Fruit fly (Drosophila melanogaster) whole organism, embryonic: Measurements from ENCODE around the gene CG2157.

Source experiments
- ATbp ChIP-seq: fragments of 200-800 bp; sonication (Bioruptor generic); optimal IDR thresholded peaks from 2 replicates; lab custom pipeline; 2017; ENCODE audit warnings: missing biosample characterization, mild to moderate bottlenecking, missing genetic modification characterization, missing genetic modification reagents
- Bteb2 ChIP-seq: fragments of 200-800 bp; sonication (Bioruptor generic); optimal IDR thresholded peaks from 2 replicates; lab custom pipeline; 2016; ENCODE audit warnings: missing biosample characterization, missing genetic modification characterization
- CG10209 ChIP-seq: fragments of 200-800 bp; sonication (Bioruptor generic); optimal IDR thresholded peaks from 3 replicates; lab custom pipeline; 2017; ENCODE audit warnings: missing biosample characterization, mild to moderate bottlenecking, missing genetic modification characterization, missing genetic modification reagents
- CG10565 ChIP-seq: fragments of 200-800 bp; sonication (Bioruptor generic); optimal IDR thresholded peaks from 3 replicates; lab custom pipeline; 2016; ENCODE audit warnings: missing biosample characterization, mild to moderate bottlenecking, missing genetic modification characterization
- CG12744 ChIP-seq: fragments of 200-800 bp; sonication (Bioruptor generic); optimal IDR thresholded peaks from 2 replicates; lab custom pipeline; 2016; ENCODE audit warnings: missing biosample characterization, missing genetic modification characterization
- CG13624 ChIP-seq: fragments of 200-800 bp; sonication (Bioruptor generic); optimal IDR thresholded peaks from 2 replicates; lab custom pipeline; 2016; ENCODE audit warnings: missing biosample characterization, missing genetic modification characterization
- CG15269 ChIP-seq: fragments of 200-800 bp; sonication (Bioruptor generic); optimal IDR thresholded peaks from 2 replicates; lab custom pipeline; 2018; ENCODE audit warnings: missing biosample characterization, mild to moderate bottlenecking, missing genetic modification characterization, moderate library complexity
- CG15479 ChIP-seq: fragments of 200-800 bp; sonication (Bioruptor generic); optimal IDR thresholded peaks from 3 replicates; lab custom pipeline; 2019; ENCODE audit warnings: missing biosample characterization, mild to moderate bottlenecking, missing genetic modification characterization, moderate library complexity
- CG17612 ChIP-seq: fragments of 200-800 bp; sonication (Bioruptor generic); IDR thresholded peaks from 2 replicates; pipeline ENCODE4 v1.3.6; 2022; ENCODE audit warnings: missing biosample characterization, missing genetic modification characterization
- CG18262 ChIP-seq: fragments of 200-800 bp; optimal IDR thresholded peaks from 3 replicates; lab custom pipeline; 2019; ENCODE audit warnings: missing biosample characterization, mild to moderate bottlenecking, missing genetic modification characterization, moderate library complexity
- CG2129 ChIP-seq: fragments of 200-800 bp; sonication (Bioruptor generic); IDR thresholded peaks from 2 replicates; pipeline ENCODE4 v1.3.6; 2022; ENCODE audit warnings: missing biosample characterization, missing genetic modification characterization; ENCODE audit not compliant: partially characterized antibody
- CG2712 ChIP-seq: fragments of 200-800 bp; optimal IDR thresholded peaks from 3 replicates; lab custom pipeline; 2019; ENCODE audit warnings: missing biosample characterization, mild to moderate bottlenecking, missing genetic modification characterization, moderate library complexity
- CG31224 ChIP-seq: fragments of 200-800 bp; sonication (Bioruptor generic); IDR thresholded peaks from 2 replicates; pipeline ENCODE4 v1.3.6; 2022; ENCODE audit warnings: missing biosample characterization, missing genetic modification characterization
- CG3163 ChIP-seq: fragments of 200-800 bp; sonication (Bioruptor generic); optimal IDR thresholded peaks from 3 replicates; lab custom pipeline; 2016; ENCODE audit warnings: missing biosample characterization, missing genetic modification characterization
- CG3847 ChIP-seq: fragments of 200-800 bp; sonication (Bioruptor generic); IDR thresholded peaks from 2 replicates; pipeline ENCODE4 v1.3.6; 2022; ENCODE audit warnings: missing biosample characterization, missing genetic modification characterization
- CG3995 ChIP-seq: fragments of 200-800 bp; sonication (Bioruptor generic); optimal IDR thresholded peaks from 3 replicates; lab custom pipeline; 2016; ENCODE audit warnings: missing biosample characterization, missing genetic modification characterization
- CG4282 ChIP-seq: fragments of 200-800 bp; sonication (Bioruptor generic); optimal IDR thresholded peaks from 2 replicates; lab custom pipeline; 2016; ENCODE audit warnings: missing biosample characterization, missing genetic modification characterization
- D19A ChIP-seq: fragments of 200-800 bp; optimal IDR thresholded peaks from 3 replicates; lab custom pipeline; 2019; ENCODE audit warnings: missing biosample characterization, mild to moderate bottlenecking, missing genetic modification characterization, moderate library complexity
- Dfd ChIP-seq, 2 experiments: fragments of >200 bp; optimal IDR thresholded peaks; 2 replicates each; lab custom pipeline; 2017; ENCODE audit warnings: missing biosample characterization in 2 of 2, missing genetic modification characterization in 2 of 2
- E2f1 ChIP-seq: fragments of 200-800 bp; sonication (Bioruptor generic); IDR thresholded peaks from 2 replicates; pipeline ENCODE4 v1.3.6; 2022; ENCODE audit warnings: missing biosample characterization, missing genetic modification characterization
- Ets65A ChIP-seq: fragments of 200-800 bp; sonication (Bioruptor generic); peaks from one replicate; lab custom pipeline; 2016; ENCODE audit warnings: missing biosample characterization, missing genetic modification characterization
- HLHmδ ChIP-seq: fragments of 200-800 bp; sonication (Bioruptor generic); optimal IDR thresholded peaks from 2 replicates; lab custom pipeline; 2018; ENCODE audit warnings: missing biosample characterization, mild to moderate bottlenecking, missing genetic modification characterization, moderate library complexity
- Hr78 ChIP-seq, 2 experiments: fragments of 200-800 bp in 1 of 2; fragments of >200 bp in 1 of 2; sonication (Bioruptor generic) in 1 of 2; optimal IDR thresholded peaks; 2 replicates each; lab custom pipeline; 2017 to 2019; ENCODE audit warnings: missing biosample characterization in 2 of 2, missing genetic modification characterization in 2 of 2, mild to moderate bottlenecking in 1 of 2, moderate library complexity in 1 of 2
- Kr ChIP-seq: fragments of 200-800 bp; sonication (Bioruptor generic); optimal IDR thresholded peaks from 2 replicates; lab custom pipeline; 2017; ENCODE audit warnings: missing biosample characterization, mild to moderate bottlenecking, missing genetic modification characterization
- Lim3 ChIP-seq: fragments of 200-800 bp; sonication (Bioruptor generic); IDR thresholded peaks from 2 replicates; pipeline ENCODE4 v1.3.6; 2022; ENCODE audit warnings: missing biosample characterization, missing genetic modification characterization
- abd-A ChIP-seq: fragments of 200-800 bp; sonication (Bioruptor generic); optimal IDR thresholded peaks from 3 replicates; lab custom pipeline; 2019; ENCODE audit warnings: missing biosample characterization, mild to moderate bottlenecking, missing genetic modification characterization, moderate library complexity
- bab2 ChIP-seq: fragments of 200-800 bp; sonication (Bioruptor generic); optimal IDR thresholded peaks from 2 replicates; lab custom pipeline; 2016; ENCODE audit warnings: missing biosample characterization, missing genetic modification characterization
- chm ChIP-seq: fragments of 200-800 bp; sonication (Bioruptor generic); IDR thresholded peaks from 2 replicates; pipeline ENCODE4 v1.3.6; 2022; ENCODE audit warnings: missing biosample characterization, missing genetic modification characterization
- crol ChIP-seq: fragments of 200-800 bp; sonication (Bioruptor generic); IDR thresholded peaks from 2 replicates; pipeline ENCODE4 v1.3.6; 2022; ENCODE audit warnings: missing biosample characterization, missing genetic modification characterization
- dimm ChIP-seq: fragments of 200-800 bp; sonication (Bioruptor generic); IDR thresholded peaks from 2 replicates; pipeline ENCODE4 v1.3.6; 2022; ENCODE audit warnings: missing biosample characterization, missing genetic modification characterization
- dmrt99B ChIP-seq: fragments of 200-800 bp; sonication (Bioruptor generic); optimal IDR thresholded peaks from 2 replicates; lab custom pipeline; 2018; ENCODE audit warnings: missing biosample characterization, mild to moderate bottlenecking, missing genetic modification characterization, moderate library complexity
- dysf ChIP-seq: fragments of 200-800 bp; sonication (Bioruptor generic); IDR thresholded peaks from 3 replicates; pipeline ENCODE4 v1.3.6; 2022; ENCODE audit warnings: missing biosample characterization, missing genetic modification characterization
- ems ChIP-seq: fragments of 200-800 bp; sonication (Bioruptor generic); optimal IDR thresholded peaks from 3 replicates; lab custom pipeline; 2016; ENCODE audit warnings: missing biosample characterization, missing genetic modification characterization
- eyg ChIP-seq: fragments of 200-800 bp; sonication (Bioruptor generic); optimal IDR thresholded peaks from 3 replicates; lab custom pipeline; 2016; ENCODE audit warnings: missing biosample characterization, missing genetic modification characterization
- fd64A ChIP-seq: fragments of 200-800 bp; sonication (Bioruptor generic); optimal IDR thresholded peaks from 3 replicates; lab custom pipeline; 2018; ENCODE audit warnings: missing biosample characterization, mild to moderate bottlenecking, missing genetic modification characterization
- hbn ChIP-seq: fragments of 200-800 bp; sonication (Bioruptor generic); IDR thresholded peaks from 2 replicates; pipeline ENCODE4 v1.3.6; 2022; ENCODE audit warnings: missing biosample characterization, missing genetic modification characterization; ENCODE audit not compliant: partially characterized antibody
- her ChIP-seq: fragments of 200-800 bp; sonication (Bioruptor generic); optimal IDR thresholded peaks from 2 replicates; lab custom pipeline; 2016; ENCODE audit warnings: missing biosample characterization, missing genetic modification characterization
- hkb ChIP-seq, 2 experiments: fragments of 200-800 bp in 1 of 2; fragments of >200 bp in 1 of 2; sonication (Bioruptor generic) in 1 of 2; IDR thresholded peaks in 1 of 2; optimal IDR thresholded peaks in 1 of 2; 2 replicates each; pipeline versions ENCODE4 v1.3.6 to Lab custom; 2017 to 2022; ENCODE audit warnings: missing biosample characterization in 1 of 2, missing genetic modification characterization in 1 of 2
- inv ChIP-seq: fragments of 200-800 bp; sonication (Bioruptor generic); IDR thresholded peaks from 2 replicates; pipeline ENCODE4 v1.3.6; 2022; ENCODE audit warnings: missing biosample characterization, missing genetic modification characterization; ENCODE audit not compliant: partially characterized antibody
- kah ChIP-seq: fragments of 200-800 bp; sonication (Bioruptor generic); optimal IDR thresholded peaks from 2 replicates; lab custom pipeline; 2018; ENCODE audit warnings: missing biosample characterization, mild to moderate bottlenecking, missing genetic modification characterization
- pb ChIP-seq: fragments of 200-800 bp; sonication (Bioruptor generic); optimal IDR thresholded peaks from 3 replicates; lab custom pipeline; 2016; ENCODE audit warnings: missing biosample characterization, missing genetic modification characterization
- pfk ChIP-seq: fragments of 200-800 bp; sonication (Bioruptor generic); optimal IDR thresholded peaks from 2 replicates; lab custom pipeline; 2018; ENCODE audit warnings: missing biosample characterization, mild to moderate bottlenecking, missing genetic modification characterization, moderate library complexity
- pzg ChIP-seq: fragments of 200-800 bp; sonication (Bioruptor generic); optimal IDR thresholded peaks from 3 replicates; lab custom pipeline; 2018; ENCODE audit warnings: missing biosample characterization, mild to moderate bottlenecking, missing genetic modification characterization, moderate library complexity
- salm ChIP-seq: fragments of 200-800 bp; sonication (Bioruptor generic); optimal IDR thresholded peaks from 2 replicates; lab custom pipeline; 2018; ENCODE audit warnings: missing biosample characterization, mild to moderate bottlenecking, missing genetic modification characterization
- schlank ChIP-seq: fragments of 200-800 bp; sonication (Bioruptor generic); optimal IDR thresholded peaks from 2 replicates; lab custom pipeline; 2018; ENCODE audit warnings: missing biosample characterization, mild to moderate bottlenecking, missing genetic modification characterization
- slou ChIP-seq: fragments of 200-800 bp; sonication (Bioruptor generic); optimal IDR thresholded peaks from 3 replicates; lab custom pipeline; 2016; ENCODE audit warnings: missing biosample characterization, missing genetic modification characterization
- sna ChIP-seq: fragments of 200-800 bp; sonication (Bioruptor generic); IDR thresholded peaks from 2 replicates; pipeline ENCODE4 v1.3.6; 2022; ENCODE audit warnings: missing biosample characterization, missing genetic modification characterization; ENCODE audit not compliant: partially characterized antibody
- sr ChIP-seq: fragments of 200-800 bp; sonication (Bioruptor generic); IDR thresholded peaks from 3 replicates; pipeline ENCODE4 v1.3.6; 2022; ENCODE audit warnings: missing biosample characterization, missing genetic modification characterization
- stwl ChIP-seq: fragments of 200-800 bp; sonication (Bioruptor generic); optimal IDR thresholded peaks from 3 replicates; lab custom pipeline; 2018; ENCODE audit warnings: missing biosample characterization, mild to moderate bottlenecking, missing genetic modification characterization, moderate library complexity
- tio ChIP-seq: fragments of 200-800 bp; sonication (Bioruptor generic); optimal IDR thresholded peaks from 2 replicates; lab custom pipeline; 2017; ENCODE audit warnings: missing biosample characterization, missing genetic modification characterization, inconsistent platforms
- zfh1 ChIP-seq: fragments of 200-800 bp; sonication (Bioruptor generic); IDR thresholded peaks from 3 replicates; pipeline ENCODE4 v1.3.6; 2022; ENCODE audit warnings: missing biosample characterization, missing genetic modification characterization

CG2157 gene

dm6 chrX:10905047-10905446, 36.0 kb downstream of the CG2157 start (continued):
- TF ChIP-seq pzg (GFP tag; lab: Kevin White, UChicago), result no peak
- peak; percentile 64 for TF ChIP-seq ATbp (GFP tag; lab: Kevin White, UChicago)
- TF ChIP-seq salm, result no peak
- TF ChIP-seq CG2129 (GFP tag; lab: Robert Waterston, UW), result no peak
- TF ChIP-seq slou (GFP tag; lab: Kevin White, UChicago), result peak; percentile 22
- no peak for TF ChIP-seq Dfd (GFP tag; optimal IDR thresholded peaks at IDR 0.05; lab: Kevin White, UChicago)
- peak; percentile 83 for TF ChIP-seq dmrt99B
- peak; percentile 82 for TF ChIP-seq Ets65A (GFP tag; lab: Kevin White, UChicago)
- TF ChIP-seq zfh1, result 0 out of 3 replicates have a peak, but pooled peaks have one; percentile 47
- TF ChIP-seq CG31224 (GFP tag; lab: Robert Waterston, UW), result no peak
- peak; percentile 80 for TF ChIP-seq tio (GFP tag; lab: Kevin White, UChicago)
- TF ChIP-seq CG3847 (GFP tag; lab: Robert Waterston, UW), result no peak; the same call in 1 of the 2 replicates
- no peak for TF ChIP-seq CG10565 (GFP tag; lab: Kevin White, UChicago)
- TF ChIP-seq ems (GFP tag; lab: Kevin White, UChicago), result peak; percentile 53
- no peak for TF ChIP-seq kah (GFP tag; lab: Kevin White, UChicago)
- no peak for TF ChIP-seq fd64A (GFP tag; lab: Kevin White, UChicago)
- TF ChIP-seq sna (GFP tag; lab: Robert Waterston, UW), result no peak
- TF ChIP-seq dimm (GFP tag; lab: Robert Waterston, UW), result no peak
- TF ChIP-seq CG2712 (tag; lab: Kevin White, UChicago), result peak; percentile 73
- no peak for TF ChIP-seq stwl
- TF ChIP-seq eyg (GFP tag; lab: Kevin White, UChicago), result no peak
- no peak for TF ChIP-seq CG3995 (GFP tag; lab: Kevin White, UChicago)
- no peak for TF ChIP-seq abd-A
- TF ChIP-seq dysf (GFP tag; lab: Robert Waterston, UW), result peak; percentile 63; the same call in 2 of the 3 replicates
- no peak for TF ChIP-seq inv (GFP tag; lab: Robert Waterston, UW)
- TF ChIP-seq her (GFP tag; lab: Kevin White, UChicago), result no peak
- peak; percentile 7 for TF ChIP-seq CG3163 (GFP tag; lab: Kevin White, UChicago)
- no peak for TF ChIP-seq Lim3 (GFP tag; lab: Robert Waterston, UW)
- TF ChIP-seq CG10209 (GFP tag; lab: Kevin White, UChicago), result peak; percentile 68
- no peak for TF ChIP-seq chm (GFP tag; lab: Robert Waterston, UW)
- peak; percentile 8 for TF ChIP-seq pb (GFP tag; lab: Kevin White, UChicago)
- peak; percentile 4 for TF ChIP-seq CG12744 (GFP tag; lab: Kevin White, UChicago)
- no peak for TF ChIP-seq Kr (GFP tag; lab: Kevin White, UChicago)
- peak; percentile 64 for TF ChIP-seq D19A (tag; lab: Kevin White, UChicago)
- no peak for TF ChIP-seq CG17612
- peak; percentile 34; the same call in 1 of the 2 replicates for TF ChIP-seq E2f1 (GFP tag; lab: Robert Waterston, UW)
- no peak for TF ChIP-seq HLHmδ (GFP tag; lab: Kevin White, UChicago)
- TF ChIP-seq pfk (GFP tag; lab: Kevin White, UChicago), result no peak
- TF ChIP-seq bab2, result no peak
- TF ChIP-seq CG15269 (tag; lab: Kevin White, UChicago), result peak; percentile 69
- TF ChIP-seq crol (GFP tag; lab: Robert Waterston, UW), result no peak
- no peak for TF ChIP-seq sr (GFP tag; lab: Robert Waterston, UW)
- peak; percentile 4 for TF ChIP-seq Bteb2
- TF ChIP-seq CG4282 (GFP tag; lab: Kevin White, UChicago), result no peak
- TF ChIP-seq hkb (optimal IDR thresholded peaks at IDR 0.05; lab: Kevin White, UChicago), result no peak
- TF ChIP-seq hkb (GFP tag; IDR thresholded peaks at IDR 0.05; lab: Robert Waterston, UW), result peak; percentile 67
- TF ChIP-seq CG15479 (GFP tag; lab: Kevin White, UChicago), result peak; percentile 68
- TF ChIP-seq Hr78 (GFP tag; optimal IDR thresholded peaks at IDR 0.05; lab: Kevin White, UChicago), result no peak
- TF ChIP-seq hbn, result no peak
- TF ChIP-seq schlank (tag; lab: Kevin White, UChicago), result no peak
- TF ChIP-seq CG18262 (tag; lab: Kevin White, UChicago), result peak; percentile 80
- TF ChIP-seq CG13624 (GFP tag; lab: Kevin White, UChicago), result no peak
